Fruit fly (Drosophila melanogaster) whole organism, adult: ENCODE data around the gene cd.

Source experiments
- CG1620 ChIP-seq: fragments of 200-800 bp; sonication (Bioruptor generic); optimal IDR thresholded peaks from 2 replicates; lab custom pipeline; 2016; ENCODE audit warnings: missing biosample characterization, missing genetic modification characterization
- CG33017 ChIP-seq: fragments of 200-800 bp; sonication (Bioruptor generic); optimal IDR thresholded peaks from 2 replicates; lab custom pipeline; 2018; ENCODE audit warnings: missing biosample characterization, mild to moderate bottlenecking, missing genetic modification characterization, moderate library complexity
- Crg-1 ChIP-seq: fragments of 200-800 bp; sonication (Bioruptor generic); optimal IDR thresholded peaks from 2 replicates; lab custom pipeline; 2016; ENCODE audit warnings: missing biosample characterization, missing genetic modification characterization
- bab1 ChIP-seq: fragments of 200-800 bp; sonication (Bioruptor generic); optimal IDR thresholded peaks from 3 replicates; lab custom pipeline; 2019; ENCODE audit warnings: missing biosample characterization, mild to moderate bottlenecking, missing genetic modification characterization, moderate library complexity
- cic ChIP-seq: fragments of 200-800 bp; sonication (Bioruptor generic); optimal IDR thresholded peaks from 2 replicates; lab custom pipeline; 2017; ENCODE audit warnings: missing biosample characterization, mild to moderate bottlenecking, missing genetic modification characterization, moderate library complexity

DNA sequence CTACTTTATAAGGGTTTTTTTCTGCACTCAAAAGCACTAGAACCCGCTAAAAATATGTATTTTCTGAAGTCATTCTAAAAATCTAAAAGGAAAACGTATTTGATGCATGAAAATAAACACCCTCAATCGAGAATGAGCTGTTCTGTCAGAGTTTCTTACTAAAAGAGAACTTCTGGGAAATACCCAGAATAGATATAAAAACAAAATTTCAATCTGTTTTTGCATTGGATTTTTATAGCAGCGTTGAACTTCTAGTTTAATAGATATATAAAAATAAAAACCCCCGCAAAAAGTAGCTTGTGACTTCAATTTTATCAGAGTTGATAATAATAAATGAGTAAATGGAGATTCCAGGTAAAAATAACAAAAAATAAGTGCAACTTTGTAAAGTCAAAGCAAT, 23.6 kb downstream of the cd start:
- TF ChIP-seq cic (GFP tag; lab: Kevin White, UChicago) (no peak), CG33017 (no peak), CG1620 (no peak), bab1 (GFP tag; lab: Kevin White, UChicago) (no peak), Crg-1 (GFP tag; lab: Kevin White, UChicago) (no peak)
